Worm (Caenorhabditis elegans): ENCODE data around the gene srh-185.

Gene srh-185

DNA sequence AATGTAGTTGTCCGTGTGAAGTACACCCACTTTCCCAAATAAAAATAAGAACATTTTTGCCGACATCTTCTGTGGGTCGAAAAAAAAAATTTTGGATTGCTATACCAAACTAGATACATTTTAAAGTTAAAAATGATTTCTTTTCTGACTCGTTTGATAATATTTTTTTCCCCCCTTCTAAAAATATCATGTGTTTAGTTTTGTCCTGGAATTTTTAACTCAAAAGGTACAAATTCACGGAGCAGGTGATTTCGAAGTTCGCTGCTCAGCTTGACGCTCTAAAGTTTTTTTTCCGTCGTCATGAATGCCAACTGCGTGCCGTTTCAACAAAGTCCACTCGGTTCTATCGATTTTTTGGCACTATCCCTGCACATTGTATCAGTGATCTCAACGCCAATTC, at the start of gene srh-185:
TSS of gene srh-185 (plus strand) at position 301 of the 400 bp plus-strand sequence.
- TF ChIP-seq nhr-76 (tag; optimal IDR thresholded peaks at IDR 0.05) (no peak), nhr-85 (tag) (no peak), nhr-12 (tag; optimal IDR thresholded peaks at IDR 0.05) (no peak), snu-23 (GFP tag; optimal IDR thresholded peaks at IDR 0.05) (no peak)

DNA sequence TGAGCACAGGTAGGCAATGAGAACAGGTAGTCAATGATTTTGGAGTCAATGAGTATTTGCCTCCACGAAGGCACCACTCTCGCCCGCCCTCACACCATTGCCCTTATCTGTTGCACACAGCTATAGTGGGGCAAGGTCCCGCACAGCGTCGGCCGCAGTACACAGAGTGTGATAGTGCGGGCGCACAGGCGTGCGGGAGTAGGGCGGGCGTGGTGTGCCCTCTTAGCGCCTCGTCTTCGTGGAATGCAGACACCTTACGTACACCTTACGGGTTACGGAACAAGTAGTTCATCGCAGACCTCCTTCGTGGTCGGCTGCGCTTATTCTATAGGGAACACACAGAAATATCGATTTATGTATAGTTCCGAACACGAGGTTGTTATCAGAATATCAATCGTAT, 48.1 kb upstream of the srh-185 start:
- TF ChIP-seq dpl-1 (GFP tag; optimal IDR thresholded peaks at IDR 0.05) = no peak
- no peak for TF ChIP-seq lir-3 (tag; optimal IDR thresholded peaks at IDR 0.05; ENCODE audit: poor library complexity)
- no peak for TF ChIP-seq egl-27 (tag; optimal IDR thresholded peaks at IDR 0.05)
- no peak for TF ChIP-seq nhr-77 (tag; optimal IDR thresholded peaks at IDR 0.05)
- TF ChIP-seq ceh-63 (GFP tag; optimal IDR thresholded peaks at IDR 0.05) = no peak
- TF ChIP-seq grh-1 (GFP tag; IDR thresholded peaks at IDR 0.05) = no peak
- TF ChIP-seq lsy-2 (tag; optimal IDR thresholded peaks at IDR 0.05) = no peak
- no peak for TF ChIP-seq unc-98 (GFP tag; IDR thresholded peaks at IDR 0.05)
- no peak for TF ChIP-seq fkh-8 (tag; optimal IDR thresholded peaks at IDR 0.05)
- no peak for TF ChIP-seq hlh-17 (GFP tag; optimal IDR thresholded peaks at IDR 0.05; ENCODE audit: borderline replicate concordance)
- no peak for TF ChIP-seq mef-2 (tag; optimal IDR thresholded peaks at IDR 0.05)
- no peak for TF ChIP-seq tbx-2 (tag; optimal IDR thresholded peaks at IDR 0.05)
- TF ChIP-seq ceh-8 (GFP tag; optimal IDR thresholded peaks at IDR 0.05) = no peak
- no peak for TF ChIP-seq aha-1 (tag; optimal IDR thresholded peaks at IDR 0.05)
- no peak for TF ChIP-seq sox-4 (tag; optimal IDR thresholded peaks at IDR 0.05)
- TF ChIP-seq nhr-28 (tag; optimal IDR thresholded peaks at IDR 0.05) = no peak
- TF ChIP-seq C16A3.4 (tag; optimal IDR thresholded peaks at IDR 0.05) = no peak
- no peak for TF ChIP-seq pax-3 (tag; optimal IDR thresholded peaks at IDR 0.05)

DNA sequence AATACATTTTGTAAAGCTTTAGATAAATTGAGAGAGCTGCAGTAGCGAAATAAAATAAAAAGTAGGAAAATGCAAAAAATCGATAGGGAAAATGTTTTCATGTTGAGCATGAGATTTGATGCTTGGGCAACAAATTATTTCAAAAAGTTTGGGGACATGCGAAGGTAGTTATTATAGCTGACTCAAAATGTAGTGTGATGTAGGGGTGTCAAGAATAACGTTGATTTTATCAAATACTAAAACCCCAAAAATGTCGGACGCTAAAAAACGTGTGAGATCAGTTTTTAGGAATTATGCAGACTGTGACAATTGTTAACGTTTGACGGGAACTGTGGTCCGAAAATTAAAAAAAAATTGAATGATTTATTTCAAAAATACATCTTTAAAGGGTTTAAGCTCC, 44.7 kb upstream of the srh-185 start, which contains the start of gene irld-12:
TSS of gene irld-12 (minus strand) at position 101 of the 400 bp plus-strand sequence.
- TF ChIP-seq C34B4.2 (tag; optimal IDR thresholded peaks at IDR 0.05) (no peak), tbx-2 (tag; optimal IDR thresholded peaks at IDR 0.05) (no peak)

DNA sequence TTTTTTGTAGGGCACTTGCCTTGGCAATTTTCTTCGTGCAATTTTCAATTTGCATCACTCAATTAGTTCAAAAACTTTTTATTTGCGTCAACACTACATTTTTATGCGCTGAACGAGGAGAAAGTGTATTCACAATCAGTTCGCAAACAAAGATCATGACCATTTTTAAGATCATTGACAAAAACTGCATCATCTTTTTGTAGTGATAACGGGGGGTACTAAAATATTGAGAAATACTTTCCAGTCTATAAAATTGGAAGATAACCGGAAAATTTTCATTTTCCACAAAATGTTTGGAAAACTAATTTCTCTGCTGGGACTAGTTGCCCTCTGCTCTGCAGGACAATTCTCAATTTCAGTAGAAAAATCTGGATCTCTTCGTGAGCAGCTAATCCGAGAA, 41.8 kb upstream of the srh-185 start, which contains the start of gene asp-8:
TSS of gene asp-8 (plus strand) at position 276 of the 400 bp plus-strand sequence.
- TF ChIP-seq elt-2 (tag; optimal IDR thresholded peaks at IDR 0.05) (peak; percentile 60), skn-1 (tag; optimal IDR thresholded peaks at IDR 0.05) (no peak), C16A3.4 (tag; optimal IDR thresholded peaks at IDR 0.05) (no peak), sup-37 (GFP tag; optimal IDR thresholded peaks at IDR 0.05) (no peak)

DNA sequence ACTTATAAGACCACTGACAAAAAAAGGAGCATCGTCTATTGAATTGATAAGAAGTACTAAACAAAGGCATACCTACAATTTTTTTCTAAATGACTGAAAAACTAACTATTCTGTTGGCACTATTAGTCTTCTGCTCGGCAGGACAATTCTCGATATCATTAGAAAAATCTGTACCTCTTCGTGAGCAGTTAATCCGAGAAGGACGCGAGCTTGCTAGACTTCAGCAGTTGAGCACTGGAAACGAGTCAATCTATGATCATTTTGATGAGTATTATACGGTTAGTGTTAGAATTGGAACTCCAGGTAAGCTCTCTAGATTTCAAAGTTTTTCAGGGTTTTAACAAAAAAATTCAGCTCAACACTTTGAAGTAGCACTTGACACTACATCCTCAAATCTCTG, 37.8 kb upstream of the srh-185 start, which contains the start of gene asp-7:
TSS of gene asp-7 (plus strand) at position 81 of the 400 bp plus-strand sequence.
- TF ChIP-seq efl-1 (optimal IDR thresholded peaks at IDR 0.05) (no peak), efl-1 (GFP tag; optimal IDR thresholded peaks at IDR 0.05 in 1 of 2) (peak in 1 of 2 experiments; percentile 80), tbx-2 (tag; optimal IDR thresholded peaks at IDR 0.05) (no peak)

DNA sequence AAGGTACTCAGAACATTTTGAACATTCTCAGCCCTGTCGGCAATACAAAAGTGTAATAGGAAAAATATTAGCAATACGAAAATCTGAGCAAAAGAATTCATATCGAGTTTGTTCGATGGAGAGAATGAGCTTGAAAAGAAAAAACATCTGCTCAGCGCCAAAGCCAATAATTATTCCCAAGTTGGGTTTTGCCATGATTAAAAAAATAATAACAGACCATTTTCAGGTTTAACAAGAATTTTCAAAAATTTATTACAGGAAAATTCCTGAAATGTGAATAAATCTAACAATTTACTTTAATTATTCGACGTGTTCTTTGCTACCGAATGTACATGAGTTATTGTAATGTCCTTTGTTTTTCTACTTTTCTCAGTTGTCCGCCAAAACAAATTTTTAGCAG, 33.7 kb upstream of the srh-185 start, which contains the start of gene irld-38:
TSS of gene irld-38 (minus strand) at position 101 of the 400 bp plus-strand sequence.
- TF ChIP-seq nhr-90 (tag; optimal IDR thresholded peaks at IDR 0.05; ENCODE audit: poor library complexity) (no peak), efl-3 (GFP tag; optimal IDR thresholded peaks at IDR 0.05) (no peak), vab-15 (tag; optimal IDR thresholded peaks at IDR 0.05) (no peak), sptf-1 (tag; optimal IDR thresholded peaks at IDR 0.05) (no peak), efl-1 (optimal IDR thresholded peaks at IDR 0.05) (no peak), efl-1 (GFP tag; optimal IDR thresholded peaks at IDR 0.05 in 1 of 2) (no peak), C04F5.9 (tag; optimal IDR thresholded peaks at IDR 0.05) (no peak), aha-1 (tag; optimal IDR thresholded peaks at IDR 0.05) (no peak)
